Fruit fly (Drosophila melanogaster) whole organism: Measurements from ENCODE around the gene CG43638.

Experiments
- CG8478 ChIP-seq: fragments of >200 bp; optimal IDR thresholded peaks from 2 replicates; lab custom pipeline; 2018; ENCODE audit warnings: inconsistent platforms
- pan ChIP-seq: fragments of >200 bp; optimal IDR thresholded peaks from 2 replicates; lab custom pipeline; 2017

dm6 chr3L:12088326-12088725 is 43.9 kb downstream of the CG43638 start, which contains the start of gene CG17154:
- TF ChIP-seq pan (lab: Kevin White, UChicago) (no peak), CG8478 (lab: Kevin White, UChicago) (no peak)
